Worm (Caenorhabditis elegans): ENCODE results near the gene pxd-1.

Gene pxd-1

DNA sequence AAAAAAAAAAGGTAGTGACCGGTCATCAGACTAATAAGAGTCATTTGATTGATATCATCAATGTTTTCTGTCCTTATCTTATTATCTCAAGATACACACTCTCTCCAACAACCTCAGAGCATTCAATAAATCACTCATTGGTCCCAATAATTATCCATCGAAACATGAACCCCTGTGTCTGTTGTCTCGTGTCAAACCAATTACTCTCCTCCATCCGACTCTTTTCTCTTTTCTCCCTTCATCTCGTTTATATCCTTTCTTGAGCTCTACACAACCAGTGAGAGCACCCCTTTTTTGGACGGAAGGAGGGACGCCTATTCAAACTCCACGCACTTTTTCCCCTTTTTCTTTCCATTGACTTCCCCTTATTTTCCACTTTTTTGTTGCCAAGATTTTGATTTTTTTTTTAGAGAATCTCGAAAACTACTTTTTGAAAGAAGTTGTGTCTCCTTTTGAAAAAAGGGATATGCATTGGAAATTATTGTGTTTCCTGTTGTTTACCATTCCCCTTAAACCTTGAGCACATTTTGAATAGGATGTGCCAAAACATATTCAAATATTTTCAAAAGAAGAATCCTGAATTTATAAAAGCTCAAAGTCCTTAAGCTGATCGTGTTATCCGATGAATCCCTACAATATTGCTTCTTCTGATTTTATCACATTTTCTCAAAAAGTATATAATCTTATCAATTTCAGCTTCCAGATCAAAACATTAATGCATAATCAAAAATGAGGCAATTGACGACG, at the start of gene pxd-1:
pxd-1 (plus strand) TSS at position 697 of the 747 bp plus-strand sequence.
- TF ChIP-seq F26F4.8 (GFP tag; conservative IDR thresholded peaks at IDR 0.05) (no peak), nhr-11 (tag; optimal IDR thresholded peaks at IDR 0.05) (peak; percentile 52), zip-11 (GFP tag; IDR thresholded peaks at IDR 0.05) (no peak), spr-3 (GFP tag; optimal IDR thresholded peaks at IDR 0.05) (no peak), snpc-1.2 (GFP tag; IDR thresholded peaks at IDR 0.05) (no peak), rbr-2 (tag; optimal IDR thresholded peaks at IDR 0.05) (peak; percentile 25), nhr-237 (tag; optimal IDR thresholded peaks at IDR 0.05) (no peak), sdz-12 (GFP tag; optimal IDR thresholded peaks at IDR 0.05) (no peak), ztf-11 (tag; optimal IDR thresholded peaks at IDR 0.05) (no peak), dmd-9 (GFP tag; IDR thresholded peaks at IDR 0.05) (no peak), hlh-30 (tag; optimal IDR thresholded peaks at IDR 0.05; ENCODE audit: insufficient read depth) (peak; percentile 54), F37D6.2 (tag; optimal IDR thresholded peaks at IDR 0.05) (no peak), ctbp-1 (GFP tag; IDR thresholded peaks at IDR 0.05) (peak; percentile 45; the same call in 1 of the 2 replicates), mdl-1 (tag; optimal IDR thresholded peaks at IDR 0.05) (peak in 1 of 2 experiments; percentile 25), lin-15B (tag; optimal IDR thresholded peaks at IDR 0.05) (no peak), tra-1 (GFP tag; IDR thresholded peaks at IDR 0.05) (no peak), lin-38 (GFP tag; IDR thresholded peaks at IDR 0.05) (no peak), mxl-2 (GFP tag; conservative IDR thresholded peaks at IDR 0.05) (no peak), hlh-11 (tag; optimal IDR thresholded peaks at IDR 0.05) (peak; percentile 27), dmd-6 (GFP tag; IDR thresholded peaks at IDR 0.05) (0 out of 2 replicates have a peak, but pooled peaks have one; percentile 23), nhr-111 (GFP tag; optimal IDR thresholded peaks at IDR 0.05) (no peak), lin-39 (tag; optimal IDR thresholded peaks at IDR 0.05) (no peak), fkh-10 (GFP tag; optimal IDR thresholded peaks at IDR 0.05) (peak; percentile 75), mep-1 (tag; optimal IDR thresholded peaks at IDR 0.05) (peak; percentile 20), mxl-3 (GFP tag; optimal IDR thresholded peaks at IDR 0.05) (no peak)

DNA sequence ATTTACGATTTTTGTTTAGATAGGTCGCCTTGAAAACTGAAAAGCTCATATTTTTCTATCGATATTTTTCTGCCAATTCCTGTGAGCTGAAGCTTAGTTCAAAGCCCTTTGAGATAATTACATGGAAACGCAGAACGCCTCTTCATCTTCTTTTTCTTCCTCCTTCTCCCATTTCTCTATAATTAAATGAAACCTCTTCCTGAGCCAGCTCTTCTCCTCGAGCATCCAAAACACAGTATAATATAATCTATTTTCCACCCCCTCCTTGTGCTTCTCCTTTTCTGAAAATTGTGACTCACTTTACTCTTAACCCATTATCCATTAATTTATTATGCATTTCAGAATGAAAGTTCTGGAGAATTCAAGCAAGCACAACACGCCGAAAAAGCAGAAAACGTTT, 49.6 kb upstream of the pxd-1 start, which contains the start of gene F37A8.5:
F37A8.5 (plus strand) TSS at position 332 of the 400 bp plus-strand sequence.
- TF ChIP-seq ces-1 (GFP tag; optimal IDR thresholded peaks at IDR 0.05), result peak; percentile 15
- peak in 1 of 2 experiments; percentile 10 for TF ChIP-seq lsy-2 (tag; optimal IDR thresholded peaks at IDR 0.05)
- TF ChIP-seq D1046.2 (GFP tag; IDR thresholded peaks at IDR 0.05), result no peak

DNA sequence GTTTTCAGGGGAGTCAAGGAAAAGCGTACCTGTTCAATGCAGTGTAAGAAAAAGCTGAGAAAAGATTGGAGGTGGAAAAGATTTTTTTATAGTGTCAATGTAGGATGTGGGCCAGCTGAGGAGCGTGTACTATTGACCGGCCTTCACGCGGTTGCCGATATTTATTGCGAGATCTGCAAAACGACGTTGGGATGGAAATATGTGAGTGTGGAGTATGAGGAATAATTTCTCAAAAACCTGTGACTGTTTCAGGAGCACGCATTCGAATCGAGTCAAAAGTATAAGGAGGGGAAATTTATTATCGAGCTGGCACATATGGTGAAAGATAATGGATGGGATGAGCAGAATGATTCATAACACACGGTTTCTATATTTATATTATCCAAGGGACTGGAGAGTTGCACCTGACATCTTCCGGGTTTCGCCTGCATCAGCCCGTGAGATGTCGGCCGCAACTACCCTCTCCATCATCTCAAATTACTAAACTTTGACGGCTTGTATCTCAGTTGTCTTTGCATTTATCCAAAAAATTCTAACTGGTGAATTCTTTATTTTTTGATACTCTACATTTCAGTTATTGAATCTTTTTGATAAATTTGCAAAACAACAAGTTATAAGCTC, 48.7 kb upstream of the pxd-1 start:
- TF ChIP-seq mxl-2 (GFP tag; conservative IDR thresholded peaks at IDR 0.05) (no peak), spr-1 (tag; optimal IDR thresholded peaks at IDR 0.05) (no peak), Y48G9A.11 (GFP tag; IDR thresholded peaks at IDR 0.05) (no peak), lin-38 (GFP tag; IDR thresholded peaks at IDR 0.05) (no peak), mes-2 (tag; optimal IDR thresholded peaks at IDR 0.05; ENCODE audit: poor library complexity, severe bottlenecking) (no peak), Y105C5A.15 (GFP tag; IDR thresholded peaks at IDR 0.05) (no peak), snpc-4 (tag; optimal IDR thresholded peaks at IDR 0.05) (peak; percentile 1), rbr-2 (tag; optimal IDR thresholded peaks at IDR 0.05) (no peak), dpl-1 (GFP tag; optimal IDR thresholded peaks at IDR 0.05) (no peak), attf-4 (tag; optimal IDR thresholded peaks at IDR 0.05) (no peak), aha-1 (tag) (peak; percentile 18), gei-8 (GFP tag; optimal IDR thresholded peaks at IDR 0.05) (no peak), F10B5.3 (tag; optimal IDR thresholded peaks at IDR 0.05) (no peak), unc-130 (GFP tag; optimal IDR thresholded peaks at IDR 0.05) (no peak), egl-43 (GFP tag; IDR thresholded peaks at IDR 0.05) (0 out of 2 replicates have a peak, but pooled peaks have one; percentile 53), nhr-6 (tag; optimal IDR thresholded peaks at IDR 0.05) (no peak), daf-19 (GFP tag; conservative IDR thresholded peaks at IDR 0.05) (0 out of 2 replicates have a peak, but pooled peaks have one; percentile 62), unc-39 (tag; optimal IDR thresholded peaks at IDR 0.05) (no peak), T26A8.4 (GFP tag; IDR thresholded peaks at IDR 0.05) (no peak), R02D3.7 (tag; optimal IDR thresholded peaks at IDR 0.05) (no peak)
